Worm (Caenorhabditis elegans) whole organism, L3 larva: ENCODE measurements around the gene F59C12.4.

Source experiments
- ZK546.5 ChIP-seq: sonication (generic microtip); optimal IDR thresholded peaks from 2 replicates; lab custom pipeline; 2017; ENCODE audit warnings: missing biosample characterization, missing genetic modification characterization
- ceh-28 ChIP-seq: fragments of 150-350 bp; optimal IDR thresholded peaks from 2 replicates; lab custom pipeline; 2014; ENCODE audit warnings: missing biosample characterization, missing genetic modification reagents, missing genetic modification characterization
- egl-27 ChIP-seq: sonication (generic microtip); optimal IDR thresholded peaks from 4 replicates; lab custom pipeline; 2017; ENCODE audit warnings: missing biosample characterization, missing genetic modification reagents, missing genetic modification characterization
- jun-1 ChIP-seq: fragments of 150-350 bp; optimal IDR thresholded peaks from 2 replicates; lab custom pipeline; 2014; ENCODE audit warnings: missing biosample characterization, missing genetic modification reagents, missing genetic modification characterization
- nhr-11 ChIP-seq: fragments of 150-350 bp; optimal IDR thresholded peaks from 2 replicates; lab custom pipeline; 2014; ENCODE audit warnings: missing biosample characterization, missing genetic modification characterization
- nhr-237 ChIP-seq: fragments of 150-350 bp; optimal IDR thresholded peaks from 2 replicates; lab custom pipeline; 2014; ENCODE audit warnings: missing biosample characterization, missing genetic modification characterization
- nhr-67 ChIP-seq: fragments of 150-350 bp; optimal IDR thresholded peaks from 2 replicates; lab custom pipeline; 2014; ENCODE audit warnings: missing biosample characterization, missing genetic modification characterization
- snpc-4 ChIP-seq: fragments of 150-350 bp; optimal IDR thresholded peaks from 2 replicates; lab custom pipeline; 2014; ENCODE audit warnings: missing biosample characterization, missing genetic modification characterization
- unc-62 ChIP-seq: fragments of 150-350 bp; sonication (generic microtip); optimal IDR thresholded peaks from 4 replicates; lab custom pipeline; 2014; ENCODE audit warnings: missing biosample characterization, missing genetic modification reagents, missing genetic modification characterization
- zag-1 ChIP-seq: fragments of 150-350 bp; optimal IDR thresholded peaks from 2 replicates; lab custom pipeline; 2014; ENCODE audit warnings: missing biosample characterization, missing genetic modification characterization

ce11 chrX:16648773-16649172 is 46.4 kb upstream of the F59C12.4 start:
- TF ChIP-seq jun-1 (tag; lab: Kevin White, UChicago) (no peak), ceh-28 (no peak), nhr-11 (tag; lab: Kevin White, UChicago) (no peak), unc-62 (GFP tag; lab: Kevin White, UChicago) (no peak), snpc-4 (tag; lab: Kevin White, UChicago) (no peak), egl-27 (tag; lab: Kevin White, UChicago) (no peak), zag-1 (tag; lab: Kevin White, UChicago) (no peak), nhr-237 (tag; lab: Kevin White, UChicago) (no peak), ZK546.5 (tag; lab: Kevin White, UChicago) (no peak), nhr-67 (tag; lab: Kevin White, UChicago) (no peak)
